Worm (Caenorhabditis elegans): ENCODE measurements around the gene F01G10.5.

ce11 chrIV:10190586-10190985, 40.3 kb downstream of the F01G10.5 start:
- TF ChIP-seq ama-1 (optimal IDR thresholded peaks at IDR 0.05) (no peak), flt-1 (GFP tag; IDR thresholded peaks at IDR 0.05) (no peak), pes-1 (GFP tag; IDR thresholded peaks at IDR 0.05) (no peak), hmbx-1 (tag; optimal IDR thresholded peaks at IDR 0.05) (no peak), hnd-1 (tag; optimal IDR thresholded peaks at IDR 0.05) (no peak), tra-4 (tag; optimal IDR thresholded peaks at IDR 0.05) (no peak), B0310.2 (tag; optimal IDR thresholded peaks at IDR 0.05) (no peak), hmg-4 (GFP tag; optimal IDR thresholded peaks at IDR 0.05) (no peak), tbx-37 (GFP tag; conservative IDR thresholded peaks at IDR 0.05) (no peak), scrt-1 (GFP tag; IDR thresholded peaks at IDR 0.05) (no peak), F13C5.2 (tag; optimal IDR thresholded peaks at IDR 0.05) (no peak), aly-1 (tag; optimal IDR thresholded peaks at IDR 0.05) (no peak), tbx-11 (GFP tag; IDR thresholded peaks at IDR 0.05) (no peak), ets-7 (tag; optimal IDR thresholded peaks at IDR 0.05) (no peak)

Data from whole organism, early embryonic.